Worm (Caenorhabditis elegans): Measurements from ENCODE around the gene ZC13.1.

DNA sequence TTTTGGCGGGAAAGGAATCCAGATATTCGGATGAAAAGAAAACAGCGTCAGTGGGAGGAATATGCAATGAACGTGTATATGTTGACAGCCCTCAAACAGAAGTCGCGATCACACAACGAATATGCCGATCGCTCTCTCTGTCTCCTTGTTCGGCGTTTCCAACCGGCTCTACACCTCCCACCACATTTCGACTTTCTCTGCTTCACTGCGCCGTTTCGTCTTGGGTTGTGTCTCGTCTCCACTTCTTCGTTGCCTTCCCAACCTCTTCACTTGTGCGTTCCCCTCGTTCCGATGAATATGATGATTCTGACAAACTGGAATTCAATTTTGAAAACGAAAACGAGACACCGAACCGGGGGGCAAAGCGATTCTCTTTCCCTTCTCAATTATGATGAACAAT lies 20.9 kb downstream of the ZC13.1 start, which contains the start of gene mab-7:
- TF ChIP-seq ZK546.5 (tag; optimal IDR thresholded peaks at IDR 0.05), result no peak
- no peak for TF ChIP-seq ztf-4 (tag; optimal IDR thresholded peaks at IDR 0.05)
- TF ChIP-seq zag-1 (tag; optimal IDR thresholded peaks at IDR 0.05), result no peak
- TF ChIP-seq fkh-10 (GFP tag; optimal IDR thresholded peaks at IDR 0.05), result no peak
- no peak for TF ChIP-seq pha-4 (tag; optimal IDR thresholded peaks at IDR 0.05)
- TF ChIP-seq lin-15B (tag; optimal IDR thresholded peaks at IDR 0.05), result no peak
